Fruit fly (Drosophila melanogaster) whole organism, embryonic: ENCODE results near the gene Act87E.

ENCODE experiments used
- ATbp ChIP-seq: fragments of 200-800 bp; sonication (Bioruptor generic); optimal IDR thresholded peaks from 2 replicates; lab custom pipeline; 2017; ENCODE audit warnings: missing biosample characterization, mild to moderate bottlenecking, missing genetic modification characterization, missing genetic modification reagents
- Blimp-1 ChIP-seq: fragments of 200-800 bp; sonication (Bioruptor generic); optimal IDR thresholded peaks from 3 replicates; lab custom pipeline; 2018; ENCODE audit warnings: missing biosample characterization, missing genetic modification characterization, mild to moderate bottlenecking, moderate library complexity, missing genetic modification reagents
- Bteb2 ChIP-seq: fragments of 200-800 bp; sonication (Bioruptor generic); optimal IDR thresholded peaks from 2 replicates; lab custom pipeline; 2016; ENCODE audit warnings: missing biosample characterization, missing genetic modification characterization
- CG10543 ChIP-seq: fragments of 200-800 bp; sonication (Bioruptor generic); optimal IDR thresholded peaks from 3 replicates; lab custom pipeline; 2017; ENCODE audit warnings: missing biosample characterization, mild to moderate bottlenecking, missing genetic modification characterization, moderate library complexity
- CG12236 ChIP-seq: fragments of 200-800 bp; sonication (Bioruptor generic); optimal IDR thresholded peaks from 2 replicates; lab custom pipeline; 2016; ENCODE audit warnings: missing biosample characterization, missing genetic modification characterization
- CG12391 ChIP-seq: fragments of 200-800 bp; sonication (Bioruptor generic); optimal IDR thresholded peaks from 3 replicates; lab custom pipeline; 2018; ENCODE audit warnings: missing biosample characterization, mild to moderate bottlenecking, missing genetic modification characterization, moderate library complexity
- CG12659 ChIP-seq: fragments of 200-800 bp; sonication (Bioruptor generic); optimal IDR thresholded peaks from 3 replicates; lab custom pipeline; 2017; ENCODE audit warnings: mild to moderate bottlenecking, missing biosample characterization, missing genetic modification reagents, missing genetic modification characterization
- CG14014 ChIP-seq: fragments of 200-800 bp; sonication (Bioruptor generic); IDR thresholded peaks from 2 replicates; pipeline ENCODE4 v1.3.6; 2022; ENCODE audit warnings: missing biosample characterization, missing genetic modification characterization
- CG15073 ChIP-seq: fragments of 200-800 bp; sonication (Bioruptor generic); optimal IDR thresholded peaks from 2 replicates; lab custom pipeline; 2016; ENCODE audit warnings: missing biosample characterization, missing genetic modification characterization
- CG15514 ChIP-seq: fragments of 200-800 bp; sonication (Bioruptor generic); optimal IDR thresholded peaks from 3 replicates; lab custom pipeline; 2017; ENCODE audit warnings: missing biosample characterization, missing genetic modification characterization, mild to moderate bottlenecking, moderate library complexity, missing genetic modification reagents
- CG2202 ChIP-seq: fragments of 200-800 bp; sonication (Bioruptor generic); optimal IDR thresholded peaks from 2 replicates; lab custom pipeline; 2018; ENCODE audit warnings: missing biosample characterization, mild to moderate bottlenecking, missing genetic modification characterization
- CG2678 ChIP-seq: fragments of 200-800 bp; sonication (Bioruptor generic); optimal IDR thresholded peaks from 3 replicates; lab custom pipeline; 2019; ENCODE audit warnings: missing biosample characterization, mild to moderate bottlenecking, missing genetic modification characterization, moderate library complexity
- CG31365 ChIP-seq: fragments of 200-800 bp; sonication (Bioruptor generic); optimal IDR thresholded peaks from 2 replicates; lab custom pipeline; 2018; ENCODE audit warnings: missing biosample characterization, mild to moderate bottlenecking, missing genetic modification characterization
- CG4328 ChIP-seq: fragments of 200-800 bp; sonication (Bioruptor generic); optimal IDR thresholded peaks from 3 replicates; lab custom pipeline; 2017; ENCODE audit warnings: missing biosample characterization, missing genetic modification reagents, missing genetic modification characterization
- CG6175 ChIP-seq: fragments of 200-800 bp; sonication (Bioruptor generic); IDR thresholded peaks from 3 replicates; pipeline ENCODE4 v1.3.6; 2022; ENCODE audit warnings: missing biosample characterization, missing genetic modification characterization
- CG6854 ChIP-seq: fragments of 200-800 bp; sonication (Bioruptor generic); optimal IDR thresholded peaks from 3 replicates; lab custom pipeline; 2017; ENCODE audit warnings: missing biosample characterization, mild to moderate bottlenecking, missing genetic modification characterization
- CG7271 ChIP-seq: fragments of 200-800 bp; sonication (Bioruptor generic); optimal IDR thresholded peaks from 2 replicates; lab custom pipeline; 2018; ENCODE audit warnings: missing biosample characterization, mild to moderate bottlenecking, missing genetic modification characterization, moderate library complexity
- CG9609 ChIP-seq: fragments of 200-800 bp; sonication (Bioruptor generic); optimal IDR thresholded peaks from 3 replicates; lab custom pipeline; 2016; ENCODE audit warnings: missing biosample characterization, missing genetic modification characterization
- Camta ChIP-seq: fragments of 200-800 bp; sonication (Bioruptor generic); optimal IDR thresholded peaks from 2 replicates; lab custom pipeline; 2016; ENCODE audit warnings: missing biosample characterization, missing genetic modification characterization
- Dref ChIP-seq: fragments of 200-800 bp; sonication (Bioruptor generic); IDR thresholded peaks from 2 replicates; pipeline ENCODE4 v1.3.6; 2022; ENCODE audit warnings: missing biosample characterization, missing genetic modification characterization
- Eip74EF ChIP-seq, 2 experiments: fragments of 200-800 bp in 1 of 2; fragments of >200 bp in 1 of 2; sonication (Bioruptor generic) in 1 of 2; optimal IDR thresholded peaks; 2 replicates each; lab custom pipeline; 2017 to 2019; ENCODE audit warnings: missing biosample characterization in 2 of 2, missing genetic modification characterization in 2 of 2, mild to moderate bottlenecking in 1 of 2, moderate library complexity in 1 of 2
- Fer3 ChIP-seq: fragments of 200-800 bp; sonication (Bioruptor generic); optimal IDR thresholded peaks from 2 replicates; lab custom pipeline; 2018; ENCODE audit warnings: missing biosample characterization, mild to moderate bottlenecking, missing genetic modification characterization, moderate library complexity
- Gsc ChIP-seq: fragments of 200-800 bp; sonication (Bioruptor generic); IDR thresholded peaks from 2 replicates; pipeline ENCODE4 v1.3.6; 2022; ENCODE audit warnings: missing biosample characterization, missing genetic modification characterization
- Hmr ChIP-seq: fragments of 200-800 bp; sonication (Bioruptor generic); optimal IDR thresholded peaks from 3 replicates; lab custom pipeline; 2017; ENCODE audit warnings: mild to moderate bottlenecking, missing biosample characterization, missing genetic modification reagents, missing genetic modification characterization
- Hr39 ChIP-seq: fragments of >200 bp; optimal IDR thresholded peaks from 2 replicates; lab custom pipeline; 2017
- Oaz ChIP-seq: fragments of 200-800 bp; sonication (Bioruptor generic); IDR thresholded peaks from 2 replicates; pipeline ENCODE4 v1.3.6; 2022; ENCODE audit warnings: missing biosample characterization, missing genetic modification characterization
- PHDP ChIP-seq: fragments of 200-800 bp; sonication (Bioruptor generic); optimal IDR thresholded peaks from 3 replicates; lab custom pipeline; 2018; ENCODE audit warnings: missing biosample characterization, mild to moderate bottlenecking, missing genetic modification characterization, moderate library complexity
- Ravus ChIP-seq: fragments of 200-800 bp; sonication (Bioruptor generic); IDR thresholded peaks from 2 replicates; pipeline ENCODE4 v1.3.6; 2022; ENCODE audit warnings: missing biosample characterization, missing genetic modification characterization
- Sry-β ChIP-seq: fragments of 200-800 bp; sonication (Bioruptor generic); optimal IDR thresholded peaks from 2 replicates; lab custom pipeline; 2018; ENCODE audit warnings: missing biosample characterization, mild to moderate bottlenecking, missing genetic modification characterization, moderate library complexity
- Stat92E ChIP-seq, 3 experiments: fragments of >200 bp in 2 of 3; fragments of 200-800 bp in 1 of 3; sonication (Bioruptor generic) in 1 of 3; optimal IDR thresholded peaks; 2 replicates each; lab custom pipeline; 2017 to 2019; ENCODE audit warnings: missing biosample characterization in 3 of 3, missing genetic modification characterization in 3 of 3, mild to moderate bottlenecking in 1 of 3, moderate library complexity in 1 of 3
- Tbp ChIP-seq: fragments of >200 bp; optimal IDR thresholded peaks from 2 replicates; lab custom pipeline; 2018; ENCODE audit warnings: missing biosample characterization, missing genetic modification characterization
- ab ChIP-seq: fragments of 200-800 bp; sonication (Bioruptor generic); optimal IDR thresholded peaks from 2 replicates; lab custom pipeline; 2016; ENCODE audit warnings: missing biosample characterization, missing genetic modification characterization
- br ChIP-seq: fragments of >200 bp; optimal IDR thresholded peaks from 2 replicates; lab custom pipeline; 2017
- cas ChIP-seq: fragments of 200-800 bp; sonication (Bioruptor generic); IDR thresholded peaks from 2 replicates; pipeline ENCODE4 v1.3.6; 2022; ENCODE audit warnings: missing biosample characterization, missing genetic modification characterization
- cato ChIP-seq: fragments of 200-800 bp; sonication (Bioruptor generic); optimal IDR thresholded peaks from 2 replicates; lab custom pipeline; 2016; ENCODE audit warnings: missing biosample characterization, missing genetic modification characterization, borderline replicate concordance
- crp ChIP-seq, 2 experiments: fragments of 200-800 bp; sonication (Bioruptor generic); optimal IDR thresholded peaks; 2 replicates in 1 of 2; 3 replicates in 1 of 2; lab custom pipeline; 2017; ENCODE audit warnings: missing biosample characterization in 2 of 2, missing genetic modification characterization in 2 of 2, mild to moderate bottlenecking in 1 of 2, moderate library complexity in 1 of 2
- danr ChIP-seq: fragments of 200-800 bp; sonication (Bioruptor generic); IDR thresholded peaks from 2 replicates; pipeline ENCODE4 v1.3.6; 2022; ENCODE audit warnings: missing biosample characterization, missing genetic modification characterization
- dysf ChIP-seq: fragments of 200-800 bp; sonication (Bioruptor generic); IDR thresholded peaks from 3 replicates; pipeline ENCODE4 v1.3.6; 2022; ENCODE audit warnings: missing biosample characterization, missing genetic modification characterization
- nau ChIP-seq: fragments of 200-800 bp; sonication (Bioruptor generic); optimal IDR thresholded peaks from 3 replicates; lab custom pipeline; 2017; ENCODE audit warnings: missing biosample characterization, mild to moderate bottlenecking, missing genetic modification characterization, missing genetic modification reagents
- nerfin-1 ChIP-seq: fragments of 200-800 bp; sonication (Bioruptor generic); optimal IDR thresholded peaks from 3 replicates; lab custom pipeline; 2019; ENCODE audit warnings: missing biosample characterization, mild to moderate bottlenecking, missing genetic modification characterization, moderate library complexity
- peb ChIP-seq: fragments of 200-800 bp; sonication (Bioruptor generic); IDR thresholded peaks from 2 replicates; pipeline ENCODE4 v1.3.6; 2022; ENCODE audit warnings: missing biosample characterization, missing genetic modification characterization
- pnt ChIP-seq: fragments of 200-800 bp; sonication (Bioruptor generic); optimal IDR thresholded peaks from 3 replicates; lab custom pipeline; 2016; ENCODE audit warnings: missing biosample characterization, missing genetic modification characterization
- run ChIP-seq: fragments of 200-800 bp; sonication (Bioruptor generic); optimal IDR thresholded peaks from 3 replicates; lab custom pipeline; 2018; ENCODE audit warnings: missing biosample characterization, mild to moderate bottlenecking, missing genetic modification characterization
- sc ChIP-seq, 3 experiments: fragments of >200 bp in 2 of 3; fragments of 200-800 bp in 1 of 3; sonication (Bioruptor generic) in 1 of 3; optimal IDR thresholded peaks; 2 replicates in 2 of 3; 3 replicates in 1 of 3; lab custom pipeline; 2017; ENCODE audit warnings: mild to moderate bottlenecking in 1 of 3, missing biosample characterization in 1 of 3, missing genetic modification characterization in 1 of 3, missing genetic modification reagents in 1 of 3
- schlank ChIP-seq: fragments of 200-800 bp; sonication (Bioruptor generic); optimal IDR thresholded peaks from 2 replicates; lab custom pipeline; 2018; ENCODE audit warnings: missing biosample characterization, mild to moderate bottlenecking, missing genetic modification characterization
- shn ChIP-seq: fragments of 200-800 bp; sonication (Bioruptor generic); optimal IDR thresholded peaks from 3 replicates; lab custom pipeline; 2016; ENCODE audit warnings: missing biosample characterization, missing genetic modification characterization
- ttk ChIP-seq: fragments of 200-800 bp; sonication (Bioruptor generic); IDR thresholded peaks from 2 replicates; pipeline ENCODE4 v2.1.2; 2022; ENCODE audit warnings: missing biosample characterization, missing genetic modification characterization
- tx ChIP-seq: fragments of 200-800 bp; sonication (Bioruptor generic); optimal IDR thresholded peaks from 2 replicates; lab custom pipeline; 2016; ENCODE audit warnings: missing biosample characterization, missing genetic modification characterization
- zfh1 ChIP-seq: fragments of 200-800 bp; sonication (Bioruptor generic); IDR thresholded peaks from 3 replicates; pipeline ENCODE4 v1.3.6; 2022; ENCODE audit warnings: missing biosample characterization, missing genetic modification characterization

The Act87E gene

dm6 chr3R:13428341-13429040 is 2.7 kb downstream of the Act87E start (continued):
- peak; percentile 46 for TF ChIP-seq Bteb2
- no peak for TF ChIP-seq sc (optimal IDR thresholded peaks at IDR 0.05; lab: Kevin White, UChicago)
- no peak for TF ChIP-seq sc (GFP tag; optimal IDR thresholded peaks at IDR 0.05; lab: Kevin White, UChicago)
- peak; percentile 53 for TF ChIP-seq CG2202 (tag; lab: Kevin White, UChicago)
- peak; percentile 80 for TF ChIP-seq Blimp-1
- TF ChIP-seq Eip74EF (GFP tag; optimal IDR thresholded peaks at IDR 0.05; lab: Kevin White, UChicago): peak in 1 of 2 experiments; percentile 26
- TF ChIP-seq ATbp (GFP tag; lab: Kevin White, UChicago): peak; percentile 73
- no peak for TF ChIP-seq Oaz (GFP tag; lab: Robert Waterston, UW)
- TF ChIP-seq ttk (GFP tag; lab: Robert Waterston, UW): peak; percentile 69
- peak; percentile 69 for TF ChIP-seq PHDP (tag; lab: Kevin White, UChicago)
- peak; percentile 49 for TF ChIP-seq CG9609 (GFP tag; lab: Kevin White, UChicago)
- TF ChIP-seq dysf (GFP tag; lab: Robert Waterston, UW): peak; percentile 71
- TF ChIP-seq Sry-β (GFP tag; lab: Kevin White, UChicago): no peak
- no peak for TF ChIP-seq CG4328 (GFP tag; lab: Kevin White, UChicago)
- TF ChIP-seq Tbp (GFP tag; lab: Kevin White, UChicago): no peak
- no peak for TF ChIP-seq br (lab: Kevin White, UChicago)
- TF ChIP-seq CG7271 (tag; lab: Kevin White, UChicago): no peak
- TF ChIP-seq Hmr (GFP tag; lab: Kevin White, UChicago): peak; percentile 28
- no peak for TF ChIP-seq Dref (GFP tag; lab: Robert Waterston, UW)
- no peak for TF ChIP-seq Stat92E (GFP tag; optimal IDR thresholded peaks at IDR 0.05; lab: Kevin White, UChicago)
- no peak for TF ChIP-seq danr
- no peak for TF ChIP-seq CG6854 (GFP tag; lab: Kevin White, UChicago)
- peak; percentile 2 for TF ChIP-seq ab
- no peak for TF ChIP-seq cas
- TF ChIP-seq nau (GFP tag; lab: Kevin White, UChicago): peak; percentile 67
- TF ChIP-seq Fer3 (tag; lab: Kevin White, UChicago): peak; percentile 53
- peak; percentile 6 for TF ChIP-seq CG31365 (tag; lab: Kevin White, UChicago)
- TF ChIP-seq Hr39 (lab: Kevin White, UChicago): no peak
- peak; percentile 62 for TF ChIP-seq CG14014
- peak; percentile 77 for TF ChIP-seq CG2678 (tag; lab: Kevin White, UChicago)
- TF ChIP-seq CG12391: peak; percentile 74
- TF ChIP-seq run (tag; lab: Kevin White, UChicago): peak; percentile 37
- TF ChIP-seq CG15514: peak; percentile 19
- peak; percentile 51 for TF ChIP-seq CG12659
- TF ChIP-seq pnt (GFP tag; lab: Kevin White, UChicago): peak; percentile 42
- no peak for TF ChIP-seq cato
- 0 out of 2 replicates have a peak, but pooled peaks have one; percentile 14 for TF ChIP-seq Gsc (GFP tag; lab: Robert Waterston, UW)
- no peak for TF ChIP-seq CG6175 (GFP tag; lab: Robert Waterston, UW)
- peak; percentile 43 for TF ChIP-seq Camta
- peak; percentile 46 for TF ChIP-seq tx
- TF ChIP-seq nerfin-1 (tag; lab: Kevin White, UChicago): peak; percentile 62
- no peak for TF ChIP-seq CG10543 (GFP tag; lab: Kevin White, UChicago)
- no peak for TF ChIP-seq CG15073 (GFP tag; lab: Kevin White, UChicago)
- peak; percentile 25 for TF ChIP-seq shn (GFP tag; lab: Kevin White, UChicago)
- TF ChIP-seq crp (GFP tag; optimal IDR thresholded peaks at IDR 0.05; lab: Kevin White, UChicago): no peak
- TF ChIP-seq CG12236 (GFP tag; lab: Kevin White, UChicago): peak; percentile 2
- peak; percentile 81 for TF ChIP-seq zfh1 (GFP tag; lab: Robert Waterston, UW)
- TF ChIP-seq Ravus: no peak
- no peak for TF ChIP-seq peb (GFP tag; lab: Robert Waterston, UW)
- TF ChIP-seq schlank: no peak
